Fruit fly (Drosophila melanogaster): ENCODE measurements around the gene dop.
A peak's percentile ranks its signal among the peaks of the same experiment; 100 is the strongest.

The dop gene

dm6 chr3L:15520320-15520719, 45.5 kb upstream of the dop start, which contains the start of gene yellow-k:
Gene yellow-k, plus strand, starts transcription at chr3L:15520620.
- TF ChIP-seq CG12768 (GFP tag; optimal IDR thresholded peaks at IDR 0.05) (no peak), tj (GFP tag; optimal IDR thresholded peaks at IDR 0.05) (peak; percentile 82), bab1 (GFP tag; optimal IDR thresholded peaks at IDR 0.05) (peak; percentile 7)

dm6 chr3L:15523806-15524346, 41.9 kb upstream of the dop start, which contains the start of gene CG7945:
Gene CG7945, minus strand, starts transcription at chr3L:15524137.
- TF ChIP-seq bab1 (GFP tag; optimal IDR thresholded peaks at IDR 0.05) (peak; percentile 70), kay (GFP tag; ENCODE audit: borderline replicate concordance) (peak; percentile 8), CG1620 (GFP tag; optimal IDR thresholded peaks at IDR 0.05) (no peak)

- TF ChIP-seq CG1620 (GFP tag; optimal IDR thresholded peaks at IDR 0.05) (no peak), CG33017 (tag; optimal IDR thresholded peaks at IDR 0.05) (no peak), CG7101 (tag; optimal IDR thresholded peaks at IDR 0.05) (no peak), CG12768 (GFP tag; optimal IDR thresholded peaks at IDR 0.05) (no peak), tj (GFP tag; optimal IDR thresholded peaks at IDR 0.05) (no peak), bab1 (GFP tag; optimal IDR thresholded peaks at IDR 0.05) (no peak), Hr96 (GFP tag; optimal IDR thresholded peaks at IDR 0.05) (no peak), ovo (GFP tag; optimal IDR thresholded peaks at IDR 0.05) (no peak), kay (GFP tag; ENCODE audit: borderline replicate concordance) (no peak), CG11617 (GFP tag; optimal IDR thresholded peaks at IDR 0.05) (no peak), Mnt (GFP tag; optimal IDR thresholded peaks at IDR 0.05) (no peak), CG5204 (GFP tag; optimal IDR thresholded peaks at IDR 0.05) (no peak), Crg-1 (GFP tag; optimal IDR thresholded peaks at IDR 0.05) (no peak), Clk (GFP tag; optimal IDR thresholded peaks at IDR 0.05) (no peak), cnc (optimal IDR thresholded peaks at IDR 0.05) (no peak)
Observed at dm6 chr3L:15525153-15525552, 40.7 kb upstream of the dop start, which contains the start of gene CG33986. Gene CG33986, minus strand, starts transcription at chr3L:15525253.

dm6 chr3L:15526712-15527111, 39.1 kb upstream of the dop start, which contains the start of gene CG33985:
Gene CG33985, minus strand, starts transcription at chr3L:15526812.
- TF ChIP-seq Clk (GFP tag; optimal IDR thresholded peaks at IDR 0.05) = no peak
- TF ChIP-seq cnc (optimal IDR thresholded peaks at IDR 0.05) = no peak
- TF ChIP-seq CG14711 (tag; optimal IDR thresholded peaks at IDR 0.05) = no peak
- no peak for TF ChIP-seq CG11617 (GFP tag; optimal IDR thresholded peaks at IDR 0.05)
- no peak for TF ChIP-seq CG33017 (tag; optimal IDR thresholded peaks at IDR 0.05)
- no peak for TF ChIP-seq ovo (GFP tag; optimal IDR thresholded peaks at IDR 0.05)
- no peak for TF ChIP-seq CG1620 (GFP tag; optimal IDR thresholded peaks at IDR 0.05)
- no peak for TF ChIP-seq toe (GFP tag; optimal IDR thresholded peaks at IDR 0.05)
- TF ChIP-seq Hr96 (GFP tag; optimal IDR thresholded peaks at IDR 0.05) = no peak
- TF ChIP-seq kay (GFP tag; ENCODE audit: borderline replicate concordance) = no peak
- no peak for TF ChIP-seq Mnt (GFP tag; optimal IDR thresholded peaks at IDR 0.05)
- no peak for TF ChIP-seq CG7101 (tag; optimal IDR thresholded peaks at IDR 0.05)
- no peak for TF ChIP-seq cic (GFP tag; optimal IDR thresholded peaks at IDR 0.05)
- TF ChIP-seq Crg-1 (GFP tag; optimal IDR thresholded peaks at IDR 0.05) = no peak
- no peak for TF ChIP-seq CG5204 (GFP tag; optimal IDR thresholded peaks at IDR 0.05)
- no peak for TF ChIP-seq CG12768 (GFP tag; optimal IDR thresholded peaks at IDR 0.05)
- TF ChIP-seq bab1 (GFP tag; optimal IDR thresholded peaks at IDR 0.05) = no peak
- TF ChIP-seq tj (GFP tag; optimal IDR thresholded peaks at IDR 0.05) = no peak

dm6 chr3L:15527416-15527815, 38.4 kb upstream of the dop start, which contains the start of gene CG42729:
Gene CG42729, minus strand, starts transcription at chr3L:15527516.
- TF ChIP-seq CG5204 (GFP tag; optimal IDR thresholded peaks at IDR 0.05) (no peak), CG33017 (tag; optimal IDR thresholded peaks at IDR 0.05) (no peak), Crg-1 (GFP tag; optimal IDR thresholded peaks at IDR 0.05) (no peak), CG1620 (GFP tag; optimal IDR thresholded peaks at IDR 0.05) (no peak), cic (GFP tag; optimal IDR thresholded peaks at IDR 0.05) (no peak), Clk (GFP tag; optimal IDR thresholded peaks at IDR 0.05) (no peak), CG7045 (GFP tag; optimal IDR thresholded peaks at IDR 0.05) (no peak), bab1 (GFP tag; optimal IDR thresholded peaks at IDR 0.05) (no peak), toe (GFP tag; optimal IDR thresholded peaks at IDR 0.05) (no peak)

- TF ChIP-seq kay (GFP tag; ENCODE audit: borderline replicate concordance) (no peak), toe (GFP tag; optimal IDR thresholded peaks at IDR 0.05) (no peak), CG5204 (GFP tag; optimal IDR thresholded peaks at IDR 0.05) (no peak), cnc (optimal IDR thresholded peaks at IDR 0.05) (no peak), CG33017 (tag; optimal IDR thresholded peaks at IDR 0.05) (no peak), tj (GFP tag; optimal IDR thresholded peaks at IDR 0.05) (no peak), cic (GFP tag; optimal IDR thresholded peaks at IDR 0.05) (no peak), CG7101 (tag; optimal IDR thresholded peaks at IDR 0.05) (no peak), Hr96 (GFP tag; optimal IDR thresholded peaks at IDR 0.05) (no peak), CG7045 (GFP tag; optimal IDR thresholded peaks at IDR 0.05) (no peak), pad (GFP tag; optimal IDR thresholded peaks at IDR 0.05) (no peak), Mnt (GFP tag; optimal IDR thresholded peaks at IDR 0.05) (no peak), bab1 (GFP tag; optimal IDR thresholded peaks at IDR 0.05) (no peak), CG1620 (GFP tag; optimal IDR thresholded peaks at IDR 0.05) (no peak)
Observed at dm6 chr3L:15528096-15528495, 37.7 kb upstream of the dop start, which contains the start of gene CG42728. Gene CG42728, minus strand, starts transcription at chr3L:15528196.

- no peak for TF ChIP-seq cic (GFP tag; optimal IDR thresholded peaks at IDR 0.05)
Observed at dm6 chr3L:15529143-15529542, 36.7 kb upstream of the dop start, which contains the start of gene obst-H. Gene obst-H, minus strand, starts transcription at chr3L:15529243.
